Fruit fly (Drosophila melanogaster) whole organism, adult: ENCODE results near the gene CG7728.

Experiments
- CG14711 ChIP-seq: fragments of 200-800 bp; sonication (Bioruptor generic); optimal IDR thresholded peaks from 2 replicates; lab custom pipeline; 2018; ENCODE audit warnings: missing biosample characterization, mild to moderate bottlenecking, missing genetic modification characterization, moderate library complexity
- CG1620 ChIP-seq: fragments of 200-800 bp; sonication (Bioruptor generic); optimal IDR thresholded peaks from 2 replicates; lab custom pipeline; 2016; ENCODE audit warnings: missing biosample characterization, missing genetic modification characterization
- CG33017 ChIP-seq: fragments of 200-800 bp; sonication (Bioruptor generic); optimal IDR thresholded peaks from 2 replicates; lab custom pipeline; 2018; ENCODE audit warnings: missing biosample characterization, mild to moderate bottlenecking, missing genetic modification characterization, moderate library complexity
- CG7045 ChIP-seq: fragments of 200-800 bp; sonication (Bioruptor generic); optimal IDR thresholded peaks from 2 replicates; lab custom pipeline; 2017; ENCODE audit warnings: missing biosample characterization, mild to moderate bottlenecking, missing genetic modification characterization
- Mnt ChIP-seq: fragments of 200-800 bp; sonication (Bioruptor generic); optimal IDR thresholded peaks from 2 replicates; lab custom pipeline; 2016; ENCODE audit warnings: missing biosample characterization, mild to moderate bottlenecking, missing genetic modification characterization
- cnc ChIP-seq, 2 experiments: fragments of >200 bp; optimal IDR thresholded peaks; 2 replicates each; lab custom pipeline; 2017
- tj ChIP-seq: fragments of 200-800 bp; sonication (Bioruptor generic); optimal IDR thresholded peaks from 3 replicates; lab custom pipeline; 2017; ENCODE audit warnings: missing biosample characterization, mild to moderate bottlenecking, missing genetic modification characterization, moderate library complexity

DNA sequence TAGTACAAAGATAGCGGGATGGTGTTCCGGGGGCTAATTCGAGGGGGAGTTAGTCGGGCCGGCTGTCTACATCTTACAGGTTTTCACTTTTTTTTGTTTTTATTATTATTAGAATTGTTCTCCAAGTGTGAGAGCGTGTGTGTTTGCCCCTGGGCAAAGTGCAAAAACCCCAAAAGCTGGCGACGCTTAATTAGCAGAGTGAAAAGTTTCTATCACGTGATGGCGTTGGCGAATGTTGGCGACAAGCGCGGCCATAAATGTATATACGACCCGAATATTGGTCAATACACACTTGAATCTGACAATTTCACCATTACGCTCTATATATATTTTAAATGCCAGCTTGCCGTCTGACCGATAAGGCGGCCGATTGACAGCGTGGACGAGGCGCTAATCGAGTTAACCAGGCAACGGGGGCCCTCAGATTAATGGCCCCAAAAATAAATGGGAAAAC is 7.4 kb upstream of the CG7728 start:
- TF ChIP-seq Mnt (no peak), CG1620 (GFP tag; lab: Kevin White, UChicago) (no peak), cnc (optimal IDR thresholded peaks at IDR 0.05; lab: Kevin White, UChicago) (no peak), tj (GFP tag; lab: Kevin White, UChicago) (peak; percentile 12), CG14711 (tag; lab: Kevin White, UChicago) (no peak), CG7045 (GFP tag; lab: Kevin White, UChicago) (no peak), CG33017 (tag; lab: Kevin White, UChicago) (peak; percentile 2)
